Fruit fly (Drosophila melanogaster): ENCODE data around the gene Vti1a.

Gene Vti1a

dm6 chr3L:645426-646036, 47.2 kb downstream of the Vti1a start:
- no peak for TF ChIP-seq CG9705 (GFP tag; optimal IDR thresholded peaks at IDR 0.05)
- no peak for TF ChIP-seq sage (GFP tag; optimal IDR thresholded peaks at IDR 0.05)
- TF ChIP-seq Dif (GFP tag; optimal IDR thresholded peaks at IDR 0.05; ENCODE audit: partially characterized antibody) = no peak
- no peak for TF ChIP-seq dmrt93B (GFP tag; optimal IDR thresholded peaks at IDR 0.05)
- no peak for TF ChIP-seq usp (GFP tag; optimal IDR thresholded peaks at IDR 0.05)

- peak; percentile 64 for TF ChIP-seq Jra (GFP tag; optimal IDR thresholded peaks at IDR 0.05)
- peak; percentile 85 for TF ChIP-seq ey (GFP tag; optimal IDR thresholded peaks at IDR 0.05)
- no peak for TF ChIP-seq jim (GFP tag; optimal IDR thresholded peaks at IDR 0.05)
- peak; percentile 87 for TF ChIP-seq rgr (GFP tag; optimal IDR thresholded peaks at IDR 0.05)
- peak; percentile 87 for TF ChIP-seq psq (GFP tag; optimal IDR thresholded peaks at IDR 0.05)
- TF ChIP-seq woc (GFP tag; optimal IDR thresholded peaks at IDR 0.05) = peak; percentile 75
- TF ChIP-seq sage (GFP tag; optimal IDR thresholded peaks at IDR 0.05) = peak; percentile 49
- peak; percentile 85 for TF ChIP-seq br (GFP tag; optimal IDR thresholded peaks at IDR 0.05)
- peak; percentile 88 for TF ChIP-seq fru (GFP tag; optimal IDR thresholded peaks at IDR 0.05)
- no peak for TF ChIP-seq GATAd (GFP tag; optimal IDR thresholded peaks at IDR 0.05)
- peak; percentile 90 for TF ChIP-seq h (GFP tag; optimal IDR thresholded peaks at IDR 0.05)
- peak; percentile 67 for TF ChIP-seq sv (GFP tag; optimal IDR thresholded peaks at IDR 0.05)
- TF ChIP-seq Sp1 (GFP tag; optimal IDR thresholded peaks at IDR 0.05) = peak; percentile 68
- peak; percentile 89 for TF ChIP-seq Hnf4 (GFP tag; optimal IDR thresholded peaks at IDR 0.05)
- TF ChIP-seq HLH106 (tag; optimal IDR thresholded peaks at IDR 0.05) = peak; percentile 70
- peak in 1 of 2 experiments; percentile 88 for TF ChIP-seq foxo (GFP tag; optimal IDR thresholded peaks at IDR 0.05)
- peak; percentile 70 for TF ChIP-seq dmrt93B (GFP tag; optimal IDR thresholded peaks at IDR 0.05)
- TF ChIP-seq CG32264 (GFP tag; optimal IDR thresholded peaks at IDR 0.05) = peak; percentile 62
- peak; percentile 82 for TF ChIP-seq OdsH (GFP tag; optimal IDR thresholded peaks at IDR 0.05)
- TF ChIP-seq tai (GFP tag; optimal IDR thresholded peaks at IDR 0.05) = no peak
- no peak for TF ChIP-seq Rel (GFP tag; optimal IDR thresholded peaks at IDR 0.05)
- no peak for TF ChIP-seq Rel (tag; optimal IDR thresholded peaks at IDR 0.05)
These were observed 48.5 kb downstream of the Vti1a start for dm6 chr3L:644111-644718.

DNA sequence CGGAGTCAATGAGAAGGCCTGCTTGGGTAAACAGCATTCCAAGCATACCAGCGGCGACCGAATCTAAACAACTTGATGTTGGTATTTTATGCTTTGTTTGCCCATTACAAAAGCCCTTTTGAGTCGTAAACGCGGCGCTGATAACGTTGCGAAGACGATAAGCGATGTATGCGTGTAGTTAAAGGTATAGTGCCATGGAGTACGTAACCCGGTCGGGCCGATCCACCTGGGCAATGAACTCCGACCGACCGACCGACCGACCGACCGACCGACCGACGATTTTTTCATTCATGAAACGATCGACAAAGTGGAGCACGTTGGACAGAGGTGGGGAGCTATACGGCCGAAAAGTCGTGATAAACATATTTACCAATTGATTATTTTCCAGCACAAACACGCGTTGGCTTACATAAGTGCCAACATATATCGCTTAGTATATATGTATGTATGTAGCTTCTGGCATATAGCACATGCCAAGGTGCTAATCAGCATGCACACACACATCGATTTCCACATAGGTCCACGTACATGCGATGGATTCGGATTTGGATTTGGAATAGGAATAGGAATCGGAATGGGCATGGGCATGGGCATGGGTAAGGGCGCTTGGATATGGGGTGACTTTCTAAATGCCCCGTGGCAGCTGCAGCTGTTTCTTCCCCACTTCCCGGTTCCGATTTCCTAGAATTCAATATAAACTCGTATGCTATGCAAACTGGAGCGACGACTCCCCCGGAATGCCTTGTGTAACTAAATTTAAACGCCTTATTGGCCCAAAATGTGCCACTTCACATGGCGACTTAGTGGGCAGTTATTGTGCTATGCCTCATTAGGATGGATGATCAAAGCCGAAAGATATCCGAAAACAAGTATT, 49.6 kb downstream of the Vti1a start:
- TF ChIP-seq psq (GFP tag; optimal IDR thresholded peaks at IDR 0.05) (no peak), dl (GFP tag; optimal IDR thresholded peaks at IDR 0.05; ENCODE audit: insufficient read depth in 1 of 2, partially characterized antibody in 2 of 2) (no peak), tai (GFP tag; optimal IDR thresholded peaks at IDR 0.05) (no peak), Sp1 (GFP tag; optimal IDR thresholded peaks at IDR 0.05) (no peak), pan (optimal IDR thresholded peaks at IDR 0.05) (no peak), foxo (GFP tag; optimal IDR thresholded peaks at IDR 0.05) (no peak), Rel (GFP tag; optimal IDR thresholded peaks at IDR 0.05) (no peak), Rel (tag; optimal IDR thresholded peaks at IDR 0.05) (no peak), Vsx2 (GFP tag; optimal IDR thresholded peaks at IDR 0.05; ENCODE audit: partially characterized antibody) (no peak), OdsH (GFP tag; optimal IDR thresholded peaks at IDR 0.05) (no peak), CrebA (GFP tag; optimal IDR thresholded peaks at IDR 0.05; ENCODE audit: borderline replicate concordance) (no peak), Myc (optimal IDR thresholded peaks at IDR 0.05) (no peak), dsf (GFP tag; optimal IDR thresholded peaks at IDR 0.05; ENCODE audit: borderline replicate concordance) (no peak), Hr83 (GFP tag; optimal IDR thresholded peaks at IDR 0.05; ENCODE audit: poor library complexity, severe bottlenecking) (no peak), ey (GFP tag; optimal IDR thresholded peaks at IDR 0.05) (no peak), br (GFP tag; optimal IDR thresholded peaks at IDR 0.05) (no peak), N (GFP tag; optimal IDR thresholded peaks at IDR 0.05) (no peak), Dfd (GFP tag; optimal IDR thresholded peaks at IDR 0.05) (no peak)
